Worm (Caenorhabditis elegans): ENCODE measurements around the gene Y39G8B.2.

Y39G8B.2 gene

DNA sequence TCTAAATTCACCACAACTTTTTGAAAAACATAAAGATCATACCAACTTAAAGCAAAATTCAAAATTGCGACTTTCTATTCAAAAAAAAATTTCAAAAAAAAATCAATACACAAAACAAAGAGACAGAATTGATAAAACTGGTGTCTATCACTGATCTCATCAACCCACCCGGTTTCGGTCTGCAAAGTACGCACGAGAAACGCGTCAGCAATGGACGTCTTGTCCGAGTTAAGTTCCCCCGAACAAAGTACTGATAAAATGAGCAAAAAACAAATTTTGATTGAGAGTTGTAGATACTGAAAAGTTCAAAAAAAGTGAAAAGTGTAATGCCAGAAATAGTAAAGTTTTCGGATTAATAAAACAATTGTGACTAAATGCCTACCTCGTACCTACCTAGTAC lies 17.7 kb downstream of the Y39G8B.2 start (continued):
- TF ChIP-seq mes-2 (tag; optimal IDR thresholded peaks at IDR 0.05; ENCODE audit: poor library complexity, severe bottlenecking) (no peak), daf-16 (GFP tag; optimal IDR thresholded peaks at IDR 0.05) (no peak), daf-16 (tag; optimal IDR thresholded peaks at IDR 0.05) (peak; percentile 18), lir-3 (tag; optimal IDR thresholded peaks at IDR 0.05) (no peak), F49E8.2 (tag; optimal IDR thresholded peaks at IDR 0.05; ENCODE audit: borderline replicate concordance) (no peak), dpl-1 (GFP tag; optimal IDR thresholded peaks at IDR 0.05) (no peak), aha-1 (tag) (no peak), ztf-7 (tag; optimal IDR thresholded peaks at IDR 0.05) (no peak)

DNA sequence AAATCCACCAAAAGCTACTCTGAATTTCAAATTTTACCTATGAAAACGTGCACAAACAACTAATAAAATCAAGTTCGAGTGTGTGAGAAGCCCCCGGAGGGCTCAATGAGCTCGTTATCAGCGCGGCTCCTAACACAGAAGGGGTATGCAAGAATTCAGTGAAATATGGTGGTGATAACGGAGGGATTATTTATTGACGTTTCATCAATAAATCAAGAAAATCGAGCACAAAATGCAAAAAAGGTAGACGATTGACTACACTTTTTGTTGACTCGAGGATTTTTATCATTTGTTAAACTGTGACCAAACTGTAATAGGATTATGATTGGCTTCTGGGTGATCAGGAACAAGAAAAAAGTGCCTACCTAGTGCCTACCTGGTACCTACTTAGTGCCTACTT lies 18.6 kb downstream of the Y39G8B.2 start, which contains the start of gene zip-3:
Gene zip-3, minus strand, starts transcription at position 21 of the 400 bp plus-strand sequence.
- TF ChIP-seq gei-8 (GFP tag; optimal IDR thresholded peaks at IDR 0.05) (peak; percentile 21), daf-8 (GFP tag; IDR thresholded peaks at IDR 0.05) (no peak), nhr-28 (tag; optimal IDR thresholded peaks at IDR 0.05) (peak; percentile 65), duxl-1 (tag; optimal IDR thresholded peaks at IDR 0.05; ENCODE audit: poor library complexity) (no peak), zip-11 (GFP tag; IDR thresholded peaks at IDR 0.05) (no peak), egl-27 (tag; optimal IDR thresholded peaks at IDR 0.05) (no peak), madf-5 (GFP tag; IDR thresholded peaks at IDR 0.05) (no peak), D1046.2 (GFP tag; IDR thresholded peaks at IDR 0.05) (no peak), zag-1 (tag; optimal IDR thresholded peaks at IDR 0.05) (no peak), ceh-20 (GFP tag; IDR thresholded peaks at IDR 0.05) (no peak), nhr-76 (tag; optimal IDR thresholded peaks at IDR 0.05) (no peak), daf-12 (tag; optimal IDR thresholded peaks at IDR 0.05) (no peak), lin-39 (tag; optimal IDR thresholded peaks at IDR 0.05) (no peak), fos-1 (tag; optimal IDR thresholded peaks at IDR 0.05) (no peak), nhr-25 (tag; optimal IDR thresholded peaks at IDR 0.05; ENCODE audit: borderline replicate concordance, insufficient read depth) (no peak), php-3 (GFP tag; IDR thresholded peaks at IDR 0.05) (peak; percentile 62; the same call in 1 of the 2 replicates), Y48G9A.11 (GFP tag; IDR thresholded peaks at IDR 0.05) (no peak), set-16 (GFP tag; IDR thresholded peaks at IDR 0.05) (no peak), tra-1 (GFP tag; IDR thresholded peaks at IDR 0.05) (peak; percentile 67), lin-15B (tag; optimal IDR thresholded peaks at IDR 0.05) (no peak), R02D3.7 (tag; optimal IDR thresholded peaks at IDR 0.05) (no peak), spr-3 (GFP tag; optimal IDR thresholded peaks at IDR 0.05) (no peak), mdt-29 (GFP tag; IDR thresholded peaks at IDR 0.05) (no peak), nhr-42 (GFP tag; IDR thresholded peaks at IDR 0.05) (no peak), hlh-30 (tag; optimal IDR thresholded peaks at IDR 0.05; ENCODE audit: insufficient read depth) (no peak), ceh-32 (tag; optimal IDR thresholded peaks at IDR 0.05; ENCODE audit: poor library complexity) (no peak), ces-1 (GFP tag; optimal IDR thresholded peaks at IDR 0.05) (no peak), rbr-2 (tag; optimal IDR thresholded peaks at IDR 0.05) (no peak), dve-1 (tag; optimal IDR thresholded peaks at IDR 0.05; ENCODE audit: insufficient read depth) (peak; percentile 64), lin-1 (GFP tag; IDR thresholded peaks at IDR 0.05) (no peak), pqm-1 (tag; optimal IDR thresholded peaks at IDR 0.05) (peak; percentile 44), lim-7 (GFP tag; IDR thresholded peaks at IDR 0.05) (no peak), fkh-10 (GFP tag; optimal IDR thresholded peaks at IDR 0.05) (no peak), daf-16 (GFP tag; optimal IDR thresholded peaks at IDR 0.05) (no peak), daf-16 (tag; optimal IDR thresholded peaks at IDR 0.05) (peak; percentile 61), egl-43 (GFP tag; IDR thresholded peaks at IDR 0.05) (no peak), ZK546.5 (tag; optimal IDR thresholded peaks at IDR 0.05) (no peak), ceh-82 (tag; optimal IDR thresholded peaks at IDR 0.05) (no peak), unc-62 (GFP tag; optimal IDR thresholded peaks at IDR 0.05 in 1 of 2) (no peak), unc-62 (tag; optimal IDR thresholded peaks at IDR 0.05) (no peak), daf-19 (GFP tag; conservative IDR thresholded peaks at IDR 0.05) (no peak), hlh-11 (tag; optimal IDR thresholded peaks at IDR 0.05) (peak; percentile 64), nhr-102 (tag; optimal IDR thresholded peaks at IDR 0.05) (no peak), madf-9 (GFP tag; conservative IDR thresholded peaks at IDR 0.05) (no peak), ceh-44 (GFP tag; IDR thresholded peaks at IDR 0.05) (no peak)
